Fruit fly (Drosophila melanogaster) whole organism, embryonic: Measurements from ENCODE around the gene mRpS31.
A peak's percentile ranks its signal among the peaks of the same experiment; 100 is the strongest.

Experiments
- ATbp ChIP-seq: fragments of 200-800 bp; sonication (Bioruptor generic); optimal IDR thresholded peaks from 2 replicates; lab custom pipeline; 2017; ENCODE audit warnings: missing biosample characterization, mild to moderate bottlenecking, missing genetic modification characterization, missing genetic modification reagents
- C15 ChIP-seq: fragments of 200-800 bp; sonication (Bioruptor generic); IDR thresholded peaks from 3 replicates; pipeline ENCODE4 v1.3.6; 2022; ENCODE audit warnings: missing biosample characterization, missing genetic modification characterization
- CG1024 ChIP-seq: fragments of 200-800 bp; sonication (Bioruptor generic); IDR thresholded peaks from 2 replicates; pipeline ENCODE4 v1.3.6; 2022; ENCODE audit warnings: missing biosample characterization, missing genetic modification characterization
- CG12219 ChIP-seq: fragments of 200-800 bp; sonication (Bioruptor generic); optimal IDR thresholded peaks from 3 replicates; lab custom pipeline; 2018; ENCODE audit warnings: missing biosample characterization, mild to moderate bottlenecking, missing genetic modification characterization
- CG12744 ChIP-seq: fragments of 200-800 bp; sonication (Bioruptor generic); optimal IDR thresholded peaks from 2 replicates; lab custom pipeline; 2016; ENCODE audit warnings: missing biosample characterization, missing genetic modification characterization
- CG15269 ChIP-seq: fragments of 200-800 bp; sonication (Bioruptor generic); optimal IDR thresholded peaks from 2 replicates; lab custom pipeline; 2018; ENCODE audit warnings: missing biosample characterization, mild to moderate bottlenecking, missing genetic modification characterization, moderate library complexity
- CG16863 ChIP-seq: fragments of 200-800 bp; sonication (Bioruptor generic); optimal IDR thresholded peaks from 3 replicates; lab custom pipeline; 2016; ENCODE audit warnings: missing biosample characterization, missing genetic modification characterization
- CG2199 ChIP-seq: fragments of 200-800 bp; sonication (Bioruptor generic); IDR thresholded peaks from 3 replicates; pipeline ENCODE4 v1.3.6; 2022; ENCODE audit warnings: missing biosample characterization, missing genetic modification characterization
- CG30431 ChIP-seq: fragments of 200-800 bp; sonication (Bioruptor generic); optimal IDR thresholded peaks from 2 replicates; lab custom pipeline; 2017; ENCODE audit warnings: missing biosample characterization, missing genetic modification characterization
- CG31365 ChIP-seq: fragments of 200-800 bp; sonication (Bioruptor generic); optimal IDR thresholded peaks from 2 replicates; lab custom pipeline; 2018; ENCODE audit warnings: missing biosample characterization, mild to moderate bottlenecking, missing genetic modification characterization
- CG33213 ChIP-seq: fragments of 200-800 bp; sonication (Bioruptor generic); optimal IDR thresholded peaks from 3 replicates; lab custom pipeline; 2016; ENCODE audit warnings: missing biosample characterization, missing genetic modification characterization
- CG34422 ChIP-seq: fragments of 200-800 bp; sonication (Bioruptor generic); IDR thresholded peaks from 3 replicates; pipeline ENCODE4 v1.3.6; 2022; ENCODE audit warnings: missing biosample characterization, missing genetic modification characterization
- CG4707 ChIP-seq: fragments of 200-800 bp; sonication (Bioruptor generic); optimal IDR thresholded peaks from 2 replicates; lab custom pipeline; 2018; ENCODE audit warnings: missing biosample characterization, mild to moderate bottlenecking, missing genetic modification characterization, moderate library complexity
- CG8089 ChIP-seq: fragments of 200-800 bp; sonication (Bioruptor generic); optimal IDR thresholded peaks from 3 replicates; lab custom pipeline; 2016; ENCODE audit warnings: missing biosample characterization, missing genetic modification characterization
- CG8478 ChIP-seq: fragments of >200 bp; optimal IDR thresholded peaks from 2 replicates; lab custom pipeline; 2018
- CG9932 ChIP-seq: fragments of 200-800 bp; sonication (Bioruptor generic); IDR thresholded peaks from 2 replicates; pipeline ENCODE4 v1.3.6; 2022; ENCODE audit warnings: missing biosample characterization, missing genetic modification characterization
- D19B ChIP-seq: fragments of 200-800 bp; sonication (Bioruptor generic); optimal IDR thresholded peaks from 2 replicates; lab custom pipeline; 2017; ENCODE audit warnings: missing biosample characterization, mild to moderate bottlenecking, missing genetic modification characterization
- Dfd ChIP-seq, 2 experiments: fragments of >200 bp; optimal IDR thresholded peaks; 2 replicates each; lab custom pipeline; 2017; ENCODE audit warnings: missing biosample characterization in 2 of 2, missing genetic modification characterization in 2 of 2
- Ets65A ChIP-seq: fragments of 200-800 bp; sonication (Bioruptor generic); peaks from one replicate; lab custom pipeline; 2016; ENCODE audit warnings: missing biosample characterization, missing genetic modification characterization
- H15 ChIP-seq: fragments of 200-800 bp; sonication (Bioruptor generic); IDR thresholded peaks from 3 replicates; pipeline ENCODE4 v1.3.6; 2022; ENCODE audit warnings: missing biosample characterization, missing genetic modification characterization
- HLH3B ChIP-seq: fragments of 200-800 bp; sonication (Bioruptor generic); IDR thresholded peaks from 2 replicates; pipeline ENCODE4 v1.3.6; 2022; ENCODE audit warnings: missing biosample characterization, missing genetic modification characterization
- MTF-1 ChIP-seq: fragments of 200-800 bp; sonication (Bioruptor generic); optimal IDR thresholded peaks from 2 replicates; lab custom pipeline; 2018; ENCODE audit warnings: missing biosample characterization, mild to moderate bottlenecking, missing genetic modification characterization, borderline replicate concordance
- Mes4 ChIP-seq: fragments of 200-800 bp; sonication (Bioruptor generic); optimal IDR thresholded peaks from 2 replicates; lab custom pipeline; 2016; ENCODE audit warnings: missing biosample characterization, missing genetic modification characterization
- NFAT ChIP-seq: fragments of 200-800 bp; sonication (Bioruptor generic); IDR thresholded peaks from 2 replicates; pipeline ENCODE4 v1.3.6; 2022; ENCODE audit warnings: missing biosample characterization, missing genetic modification characterization
- PHDP ChIP-seq: fragments of 200-800 bp; sonication (Bioruptor generic); optimal IDR thresholded peaks from 3 replicates; lab custom pipeline; 2018; ENCODE audit warnings: missing biosample characterization, mild to moderate bottlenecking, missing genetic modification characterization, moderate library complexity
- ac ChIP-seq: fragments of 200-800 bp; sonication (Bioruptor generic); optimal IDR thresholded peaks from 3 replicates; lab custom pipeline; 2017; ENCODE audit warnings: missing biosample characterization, mild to moderate bottlenecking, missing genetic modification characterization
- ara ChIP-seq: fragments of 200-800 bp; sonication (Bioruptor generic); IDR thresholded peaks from 2 replicates; pipeline ENCODE4 v1.3.6; 2022; ENCODE audit warnings: missing biosample characterization, missing genetic modification characterization
- ase ChIP-seq: fragments of 200-800 bp; sonication (Bioruptor generic); IDR thresholded peaks from 3 replicates; pipeline ENCODE4 v1.3.6; 2022; ENCODE audit warnings: missing biosample characterization, missing genetic modification characterization
- bowl ChIP-seq: fragments of 200-800 bp; sonication (Bioruptor generic); IDR thresholded peaks from 2 replicates; pipeline ENCODE4 v1.3.6; 2022; ENCODE audit warnings: missing biosample characterization, missing genetic modification characterization
- crp ChIP-seq, 2 experiments: fragments of 200-800 bp; sonication (Bioruptor generic); optimal IDR thresholded peaks; 2 replicates in 1 of 2; 3 replicates in 1 of 2; lab custom pipeline; 2017; ENCODE audit warnings: missing biosample characterization in 2 of 2, missing genetic modification characterization in 2 of 2, mild to moderate bottlenecking in 1 of 2, moderate library complexity in 1 of 2
- disco-r ChIP-seq: fragments of 200-800 bp; sonication (Bioruptor generic); optimal IDR thresholded peaks from 2 replicates; lab custom pipeline; 2016; ENCODE audit warnings: missing biosample characterization, missing genetic modification characterization
- dm ChIP-seq: fragments of 200-800 bp; sonication (Bioruptor generic); optimal IDR thresholded peaks from 3 replicates; lab custom pipeline; 2016; ENCODE audit warnings: missing biosample characterization, missing genetic modification characterization
- dpn ChIP-seq, 2 experiments: fragments of 200-800 bp; sonication (Bioruptor generic); optimal IDR thresholded peaks; 3 replicates each; lab custom pipeline; 2016; ENCODE audit warnings: missing biosample characterization in 2 of 2, missing genetic modification characterization in 2 of 2
- en ChIP-seq: fragments of 200-800 bp; sonication (Bioruptor generic); optimal IDR thresholded peaks from 2 replicates; lab custom pipeline; 2016; ENCODE audit warnings: missing biosample characterization, missing genetic modification characterization
- fru ChIP-seq: fragments of >200 bp; optimal IDR thresholded peaks from 2 replicates; lab custom pipeline; 2017
- grau ChIP-seq: fragments of 200-800 bp; optimal IDR thresholded peaks from 3 replicates; lab custom pipeline; 2019; ENCODE audit warnings: missing biosample characterization, mild to moderate bottlenecking, missing genetic modification characterization, moderate library complexity
- gsb-n ChIP-seq: fragments of 200-800 bp; sonication (Bioruptor generic); optimal IDR thresholded peaks from 3 replicates; lab custom pipeline; 2018; ENCODE audit warnings: missing biosample characterization, mild to moderate bottlenecking, missing genetic modification characterization
- hkb ChIP-seq, 2 experiments: fragments of 200-800 bp in 1 of 2; fragments of >200 bp in 1 of 2; sonication (Bioruptor generic) in 1 of 2; IDR thresholded peaks in 1 of 2; optimal IDR thresholded peaks in 1 of 2; 2 replicates each; pipeline versions ENCODE4 v1.3.6 to Lab custom; 2017 to 2022; ENCODE audit warnings: missing biosample characterization in 1 of 2, missing genetic modification characterization in 1 of 2
- kni ChIP-seq: fragments of 200-800 bp; sonication (Bioruptor generic); optimal IDR thresholded peaks from 3 replicates; lab custom pipeline; 2017; ENCODE audit warnings: mild to moderate bottlenecking, missing biosample characterization, missing genetic modification reagents, missing genetic modification characterization
- mam ChIP-seq: fragments of 200-800 bp; sonication (Bioruptor generic); optimal IDR thresholded peaks from 3 replicates; lab custom pipeline; 2016; ENCODE audit warnings: missing biosample characterization, missing genetic modification characterization
- nau ChIP-seq: fragments of 200-800 bp; sonication (Bioruptor generic); optimal IDR thresholded peaks from 3 replicates; lab custom pipeline; 2017; ENCODE audit warnings: missing biosample characterization, mild to moderate bottlenecking, missing genetic modification characterization, missing genetic modification reagents
- pb ChIP-seq: fragments of 200-800 bp; sonication (Bioruptor generic); optimal IDR thresholded peaks from 3 replicates; lab custom pipeline; 2016; ENCODE audit warnings: missing biosample characterization, missing genetic modification characterization
- salm ChIP-seq: fragments of 200-800 bp; sonication (Bioruptor generic); optimal IDR thresholded peaks from 2 replicates; lab custom pipeline; 2018; ENCODE audit warnings: missing biosample characterization, mild to moderate bottlenecking, missing genetic modification characterization
- scrt ChIP-seq: fragments of 200-800 bp; sonication (Bioruptor generic); optimal IDR thresholded peaks from 2 replicates; lab custom pipeline; 2018; ENCODE audit warnings: missing biosample characterization, mild to moderate bottlenecking, missing genetic modification characterization, moderate library complexity
- seq ChIP-seq: fragments of 200-800 bp; sonication (Bioruptor generic); IDR thresholded peaks from 2 replicates; pipeline ENCODE4 v1.3.6; 2022; ENCODE audit warnings: missing biosample characterization, missing genetic modification characterization
- sim ChIP-seq: fragments of 200-800 bp; sonication (Bioruptor generic); IDR thresholded peaks from 2 replicates; pipeline ENCODE4 v1.3.6; 2022; ENCODE audit warnings: missing biosample characterization, missing genetic modification characterization
- sisA ChIP-seq: fragments of 200-800 bp; sonication (Bioruptor generic); IDR thresholded peaks from 2 replicates; pipeline ENCODE4 v1.3.6; 2022; ENCODE audit warnings: missing biosample characterization, missing genetic modification characterization
- ssp ChIP-seq: fragments of 200-800 bp; sonication (Bioruptor generic); IDR thresholded peaks from 2 replicates; pipeline ENCODE4 v1.3.6; 2022; ENCODE audit warnings: missing biosample characterization, missing genetic modification characterization
- twi ChIP-seq: fragments of 200-800 bp; optimal IDR thresholded peaks from 2 replicates; lab custom pipeline; 2019; ENCODE audit warnings: missing biosample characterization, mild to moderate bottlenecking, missing genetic modification characterization, moderate library complexity
- vvl ChIP-seq: fragments of 200-800 bp; sonication (Bioruptor generic); IDR thresholded peaks from 2 replicates; pipeline ENCODE4 v1.3.6; 2022; ENCODE audit warnings: missing biosample characterization, missing genetic modification characterization
- z ChIP-seq: fragments of 200-800 bp; sonication (Bioruptor generic); IDR thresholded peaks from 3 replicates; pipeline ENCODE4 v1.3.6; 2022; ENCODE audit warnings: missing biosample characterization, missing genetic modification characterization

mRpS31 gene

DNA sequence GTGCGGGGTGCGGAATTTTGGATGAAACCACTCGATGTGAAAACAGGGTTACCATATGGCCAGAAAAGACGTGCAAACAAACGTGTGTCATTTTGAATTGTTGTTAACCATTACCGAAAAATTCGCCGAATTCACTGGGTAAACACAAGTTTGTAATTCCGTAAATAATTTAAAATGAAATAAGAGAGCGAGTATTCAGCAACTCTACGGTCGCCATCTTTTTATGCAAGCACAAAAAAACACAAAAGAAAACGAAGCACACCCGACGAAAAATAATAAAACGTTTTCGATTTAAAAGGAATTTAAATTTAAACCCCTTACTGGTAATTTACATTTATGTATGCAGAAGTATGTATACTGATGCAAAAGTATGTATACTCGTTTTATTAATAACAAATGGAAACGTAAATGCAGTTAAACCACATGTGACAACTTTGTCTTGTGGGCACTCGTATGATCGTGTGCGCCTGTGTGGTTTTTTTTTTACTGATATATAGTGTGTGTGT, 40.9 kb downstream of the mRpS31 start (continued):
- no peak for TF ChIP-seq Dfd (GFP tag; optimal IDR thresholded peaks at IDR 0.05; lab: Kevin White, UChicago)
- peak; percentile 92 for TF ChIP-seq CG34422
- peak; percentile 85; the same call in 1 of the 2 replicates for TF ChIP-seq bowl (GFP tag; lab: Robert Waterston, UW)
- peak; percentile 73 for TF ChIP-seq CG31365
- peak; percentile 74 for TF ChIP-seq CG1024 (GFP tag; lab: Robert Waterston, UW)
- TF ChIP-seq mam = peak; percentile 90
- TF ChIP-seq ase = peak; percentile 83
- TF ChIP-seq D19B (GFP tag; lab: Kevin White, UChicago) = peak; percentile 78
- peak; percentile 77; the same call in 2 of the 3 replicates for TF ChIP-seq z (GFP tag; lab: Robert Waterston, UW)
- TF ChIP-seq vvl = peak; percentile 98
- peak; percentile 89 for TF ChIP-seq CG16863 (GFP tag; lab: Kevin White, UChicago)
- peak; percentile 90 for TF ChIP-seq CG9932 (GFP tag; lab: Robert Waterston, UW)
- peak; percentile 96 for TF ChIP-seq seq (GFP tag; lab: Robert Waterston, UW)
- TF ChIP-seq fru (lab: Kevin White, UChicago) = no peak
- TF ChIP-seq Mes4 (GFP tag; lab: Kevin White, UChicago) = peak; percentile 80
- peak; percentile 79 for TF ChIP-seq pb (GFP tag; lab: Kevin White, UChicago)
- TF ChIP-seq ssp = peak; percentile 68
- TF ChIP-seq HLH3B = peak; percentile 90
- TF ChIP-seq disco-r (GFP tag; lab: Kevin White, UChicago) = peak; percentile 78
- TF ChIP-seq gsb-n (tag; lab: Kevin White, UChicago) = peak; percentile 95
- peak; percentile 94 for TF ChIP-seq CG12219 (GFP tag; lab: Kevin White, UChicago)
- TF ChIP-seq CG8089 (GFP tag; lab: Kevin White, UChicago) = peak; percentile 82
- no peak for TF ChIP-seq hkb (optimal IDR thresholded peaks at IDR 0.05; lab: Kevin White, UChicago)
- TF ChIP-seq hkb (GFP tag; IDR thresholded peaks at IDR 0.05; lab: Robert Waterston, UW) = peak; percentile 96
- TF ChIP-seq ac = peak; percentile 60
- TF ChIP-seq C15 (GFP tag; lab: Robert Waterston, UW) = peak; percentile 84; the same call in 2 of the 3 replicates
- peak; percentile 95 for TF ChIP-seq ara
- peak; percentile 95 for TF ChIP-seq Ets65A (GFP tag; lab: Kevin White, UChicago)
- TF ChIP-seq CG8478 (lab: Kevin White, UChicago) = no peak
- TF ChIP-seq sisA (GFP tag; lab: Robert Waterston, UW) = peak; percentile 80
- peak; percentile 73 for TF ChIP-seq dm
- TF ChIP-seq CG2199 (GFP tag; lab: Robert Waterston, UW) = peak; percentile 68; the same call in 1 of the 3 replicates
- TF ChIP-seq grau (tag; lab: Kevin White, UChicago) = peak; percentile 91
- TF ChIP-seq salm (tag; lab: Kevin White, UChicago) = peak; percentile 96
- peak; percentile 75 for TF ChIP-seq CG30431 (GFP tag; lab: Kevin White, UChicago)
- peak; percentile 86 for TF ChIP-seq H15 (GFP tag; lab: Robert Waterston, UW)
- peak; percentile 97 for TF ChIP-seq CG15269
- no peak for TF ChIP-seq kni (GFP tag; lab: Kevin White, UChicago)
- peak; percentile 69 for TF ChIP-seq twi (tag; lab: Kevin White, UChicago)
- peak; percentile 91 for TF ChIP-seq CG12744 (GFP tag; lab: Kevin White, UChicago)
- peak; percentile 91 for TF ChIP-seq scrt (GFP tag; lab: Kevin White, UChicago)
- peak; percentile 85 for TF ChIP-seq nau (GFP tag; lab: Kevin White, UChicago)
- TF ChIP-seq dpn (GFP tag; optimal IDR thresholded peaks at IDR 0.05; lab: Kevin White, UChicago) = peak; percentile 85 to 91
- TF ChIP-seq CG4707 (GFP tag; lab: Kevin White, UChicago) = peak; percentile 83
- TF ChIP-seq NFAT = peak; percentile 74
- TF ChIP-seq en (GFP tag; lab: Kevin White, UChicago) = peak; percentile 84
- TF ChIP-seq CG33213 (GFP tag; lab: Kevin White, UChicago) = peak; percentile 80
- peak; percentile 89 for TF ChIP-seq ATbp (GFP tag; lab: Kevin White, UChicago)
- TF ChIP-seq PHDP (tag; lab: Kevin White, UChicago) = peak; percentile 97
- TF ChIP-seq crp (GFP tag; optimal IDR thresholded peaks at IDR 0.05; lab: Kevin White, UChicago) = peak in 1 of 2 experiments; percentile 44
- TF ChIP-seq MTF-1 = peak; percentile 86
- peak; percentile 78 for TF ChIP-seq sim (GFP tag; lab: Robert Waterston, UW)
